Worm (Caenorhabditis elegans) whole organism, L4 larva: ENCODE results near the gene cyn-8.

ENCODE experiments used
- F26F4.8 ChIP-seq: fragments of 200-800 bp; sonication (Bioruptor generic); conservative IDR thresholded peaks from 2 replicates; pipeline ENCODE4 v1.3.6; 2022; ENCODE audit warnings: missing genetic modification characterization, missing compliant biosample characterization
- T20F7.1 ChIP-seq: fragments of 200-800 bp; sonication (Bioruptor generic); optimal IDR thresholded peaks from 2 replicates; lab custom pipeline; 2018; ENCODE audit warnings: mild to moderate bottlenecking, missing genetic modification characterization, missing compliant biosample characterization
- Y105C5A.15 ChIP-seq: fragments of 200-800 bp; sonication (Bioruptor generic); IDR thresholded peaks from 2 replicates; pipeline ENCODE4 v1.3.6; 2022; ENCODE audit warnings: missing genetic modification characterization, missing compliant biosample characterization
- ZK337.2 ChIP-seq: fragments of 200-800 bp; sonication (Bioruptor generic); IDR thresholded peaks from 2 replicates; pipeline ENCODE4 v1.3.6; 2022; ENCODE audit warnings: missing genetic modification reagents, missing genetic modification characterization, missing compliant biosample characterization
- ZK546.5 ChIP-seq, 2 experiments: sonication (generic microtip); optimal IDR thresholded peaks; 2 replicates each; lab custom pipeline; 2017; ENCODE audit warnings: missing biosample characterization in 2 of 2, missing genetic modification characterization in 2 of 2
- arid-1 ChIP-seq: fragments of 200-800 bp; sonication (Bioruptor generic); conservative IDR thresholded peaks from 2 replicates; pipeline ENCODE4 v1.3.6; 2022; ENCODE audit warnings: missing genetic modification reagents, missing genetic modification characterization, missing compliant biosample characterization
- attf-4 ChIP-seq: sonication (generic microtip); optimal IDR thresholded peaks from 3 replicates; lab custom pipeline; 2017; ENCODE audit warnings: missing biosample characterization, missing genetic modification characterization
- ceh-82 ChIP-seq: sonication (generic microtip); optimal IDR thresholded peaks from 2 replicates; lab custom pipeline; 2017; ENCODE audit warnings: missing biosample characterization, missing genetic modification characterization
- daf-12 ChIP-seq: fragments of 150-350 bp; optimal IDR thresholded peaks from 2 replicates; lab custom pipeline; 2014; ENCODE audit warnings: missing biosample characterization, missing genetic modification reagents, missing genetic modification characterization
- daf-16 ChIP-seq, 3 experiments: sonication (generic microtip); optimal IDR thresholded peaks; 2 replicates each; lab custom pipeline; 2016 to 2017; ENCODE audit warnings: missing genetic modification characterization in 3 of 3, missing genetic modification reagents in 3 of 3, mild to moderate bottlenecking in 2 of 3, missing compliant biosample characterization in 2 of 3, missing biosample characterization in 1 of 3, moderate library complexity in 1 of 3
- daf-8 ChIP-seq: fragments of 200-800 bp; sonication (Bioruptor generic); IDR thresholded peaks from 2 replicates; pipeline ENCODE4 v1.3.6; 2022; ENCODE audit warnings: missing genetic modification characterization, missing compliant biosample characterization
- dmd-6 ChIP-seq: fragments of 200-800 bp; sonication (Bioruptor generic); IDR thresholded peaks from 2 replicates; pipeline ENCODE4 v1.3.6; 2022; ENCODE audit warnings: missing genetic modification reagents, missing genetic modification characterization, missing compliant biosample characterization
- dpl-1 ChIP-seq: fragments of 150-350 bp; optimal IDR thresholded peaks from 2 replicates; lab custom pipeline; 2014; ENCODE audit warnings: missing biosample characterization, missing genetic modification reagents, missing genetic modification characterization
- egl-27 ChIP-seq: sonication (generic microtip); optimal IDR thresholded peaks from 3 replicates; lab custom pipeline; 2017; ENCODE audit warnings: missing biosample characterization, missing genetic modification reagents, missing genetic modification characterization
- egl-43 ChIP-seq: fragments of 200-800 bp; sonication (Bioruptor generic); IDR thresholded peaks from 2 replicates; pipeline ENCODE4 v1.3.6; 2022; ENCODE audit warnings: missing genetic modification reagents, missing genetic modification characterization, missing compliant biosample characterization
- hlh-30 ChIP-seq: sonication (generic microtip); optimal IDR thresholded peaks from 2 replicates; lab custom pipeline; 2017; ENCODE audit warnings: antibody characterized with exemption, mild to moderate bottlenecking, missing genetic modification characterization, missing compliant biosample characterization; ENCODE audit not compliant: insufficient read depth
- jun-1 ChIP-seq: fragments of 150-350 bp; optimal IDR thresholded peaks from 2 replicates; lab custom pipeline; 2014; ENCODE audit warnings: missing biosample characterization, missing genetic modification reagents, missing genetic modification characterization
- lin-15B ChIP-seq: fragments of 150-350 bp; sonication (generic microtip); optimal IDR thresholded peaks from 3 replicates; lab custom pipeline; 2014; ENCODE audit warnings: missing biosample characterization, missing genetic modification characterization
- lin-38 ChIP-seq: fragments of 200-800 bp; sonication (Bioruptor generic); IDR thresholded peaks from 2 replicates; pipeline ENCODE4 v1.3.6; 2022; ENCODE audit warnings: missing genetic modification reagents, missing genetic modification characterization, missing compliant biosample characterization
- lir-3 ChIP-seq: sonication (generic microtip); optimal IDR thresholded peaks from 2 replicates; lab custom pipeline; 2016; ENCODE audit warnings: mild to moderate bottlenecking, missing genetic modification characterization, missing compliant biosample characterization
- madf-5 ChIP-seq, 2 experiments: fragments of 200-800 bp; sonication (Bioruptor generic); IDR thresholded peaks; 2 replicates each; pipeline ENCODE4 v1.3.6; 2022; ENCODE audit warnings: missing compliant biosample characterization in 2 of 2, missing genetic modification characterization in 2 of 2
- mdl-1 ChIP-seq, 2 experiments: fragments of 150-350 bp in 1 of 2; sonication (generic microtip) in 1 of 2; optimal IDR thresholded peaks; 2 replicates each; lab custom pipeline; 2014 to 2017; ENCODE audit warnings: missing biosample characterization in 2 of 2, missing genetic modification characterization in 2 of 2
- mdt-29 ChIP-seq: fragments of 200-800 bp; sonication (Bioruptor generic); IDR thresholded peaks from 2 replicates; pipeline ENCODE4 v1.3.6; 2022; ENCODE audit warnings: missing genetic modification reagents, missing genetic modification characterization, missing compliant biosample characterization
- mep-1 ChIP-seq: fragments of 150-350 bp; sonication (generic microtip); optimal IDR thresholded peaks from 3 replicates; lab custom pipeline; 2014; ENCODE audit warnings: missing biosample characterization, missing genetic modification characterization
- mxl-2 ChIP-seq: fragments of 200-800 bp; sonication (Bioruptor generic); conservative IDR thresholded peaks from 2 replicates; pipeline ENCODE4 v1.3.6; 2022; ENCODE audit warnings: missing genetic modification reagents, missing genetic modification characterization, missing compliant biosample characterization
- mxl-3 ChIP-seq: fragments of 200-800 bp; sonication (Bioruptor generic); optimal IDR thresholded peaks from 2 replicates; lab custom pipeline; 2018; ENCODE audit warnings: mild to moderate bottlenecking, missing genetic modification characterization, missing compliant biosample characterization
- nhr-111 ChIP-seq: fragments of 200-800 bp; sonication (Bioruptor generic); optimal IDR thresholded peaks from 2 replicates; lab custom pipeline; 2018; ENCODE audit warnings: mild to moderate bottlenecking, missing genetic modification characterization, missing compliant biosample characterization
- nhr-28 ChIP-seq: fragments of 150-350 bp; optimal IDR thresholded peaks from 2 replicates; lab custom pipeline; 2014; ENCODE audit warnings: missing biosample characterization, missing genetic modification characterization
- nhr-6 ChIP-seq: fragments of 150-350 bp; optimal IDR thresholded peaks from 2 replicates; lab custom pipeline; 2014; ENCODE audit warnings: missing biosample characterization, missing genetic modification characterization
- pha-4 ChIP-seq, 2 experiments: fragments of 150-350 bp in 1 of 2; fragments of 200-800 bp in 1 of 2; sonication (Bioruptor generic) in 1 of 2; IDR thresholded peaks in 1 of 2; optimal IDR thresholded peaks in 1 of 2; 2 replicates each; pipeline versions ENCODE4 v1.3.6 to Lab custom; 2014 to 2022; ENCODE audit warnings: missing genetic modification characterization in 2 of 2, missing genetic modification reagents in 2 of 2, missing biosample characterization in 1 of 2, missing compliant biosample characterization in 1 of 2
- pqm-1 ChIP-seq: sonication (generic microtip); optimal IDR thresholded peaks from 2 replicates; lab custom pipeline; 2017; ENCODE audit warnings: missing biosample characterization, missing genetic modification characterization
- sdz-12 ChIP-seq: fragments of 200-800 bp; sonication (Bioruptor generic); optimal IDR thresholded peaks from 2 replicates; lab custom pipeline; 2018; ENCODE audit warnings: mild to moderate bottlenecking, missing genetic modification characterization, missing compliant biosample characterization
- skn-1 ChIP-seq: fragments of 150-350 bp; optimal IDR thresholded peaks from 2 replicates; lab custom pipeline; 2014; ENCODE audit warnings: missing biosample characterization, missing genetic modification characterization
- snpc-1.2 ChIP-seq: fragments of 200-800 bp; sonication (Bioruptor generic); IDR thresholded peaks from 2 replicates; pipeline ENCODE4 v1.3.6; 2022; ENCODE audit warnings: missing genetic modification reagents, missing genetic modification characterization, missing compliant biosample characterization
- unc-130 ChIP-seq: sonication (generic microtip); optimal IDR thresholded peaks from 2 replicates; lab custom pipeline; 2016; ENCODE audit warnings: missing genetic modification reagents, missing genetic modification characterization, missing compliant biosample characterization
- unc-39 ChIP-seq: sonication (generic microtip); optimal IDR thresholded peaks from 2 replicates; lab custom pipeline; 2017; ENCODE audit warnings: missing biosample characterization, missing genetic modification characterization
- unc-62 ChIP-seq, 3 experiments: fragments of 150-350 bp in 1 of 3; sonication (generic microtip); optimal IDR thresholded peaks in 2 of 3; peaks in 1 of 3; 1 replicate in 1 of 3; 2 replicates in 2 of 3; lab custom pipeline; 2014 to 2017; ENCODE audit warnings: missing biosample characterization in 3 of 3, missing genetic modification characterization in 3 of 3, missing genetic modification reagents in 3 of 3, missing genotype in 1 of 3
- vab-7 ChIP-seq: fragments of 200-800 bp; sonication (Bioruptor generic); IDR thresholded peaks from 2 replicates; pipeline ENCODE4 v1.3.6; 2022; ENCODE audit warnings: missing genetic modification reagents, missing genetic modification characterization, missing compliant biosample characterization
- zip-11 ChIP-seq: fragments of 200-800 bp; sonication (Bioruptor generic); IDR thresholded peaks from 2 replicates; pipeline ENCODE4 v1.3.6; 2022; ENCODE audit warnings: missing genetic modification characterization, missing compliant biosample characterization
- zip-2 ChIP-seq: fragments of 150-350 bp; optimal IDR thresholded peaks from 2 replicates; lab custom pipeline; 2014; ENCODE audit warnings: missing biosample characterization, missing genetic modification characterization

The cyn-8 gene

ce11 chrX:8911077-8911476, at the start of gene cyn-8 (continued):
- TF ChIP-seq mep-1 (tag; lab: Kevin White, UChicago): no peak

- TF ChIP-seq ceh-82 (tag; lab: Kevin White, UChicago): no peak
- no peak for TF ChIP-seq ZK546.5 (tag; optimal IDR thresholded peaks at IDR 0.05; lab: Kevin White, UChicago)
- no peak for TF ChIP-seq mxl-2
- no peak for TF ChIP-seq unc-39
Measured at ce11 chrX:8866563-8866962, 44.5 kb upstream of the cyn-8 start, which contains the start of gene ins-9. TSS of gene ins-9 (minus strand) at chrX:8866663.

- TF ChIP-seq nhr-111 (GFP tag; lab: Kevin White, UChicago) (no peak), ZK546.5 (tag; optimal IDR thresholded peaks at IDR 0.05; lab: Kevin White, UChicago) (no peak), dpl-1 (GFP tag; lab: Kevin White, UChicago) (peak; percentile 13), skn-1 (no peak), mdl-1 (tag; optimal IDR thresholded peaks at IDR 0.05; lab: Kevin White, UChicago) (peak in 1 of 2 experiments; percentile 67), egl-43 (GFP tag; lab: Robert Waterston, UW) (no peak), unc-62 (GFP tag; optimal IDR thresholded peaks at IDR 0.05 in 1 of 2; lab: Kevin White, UChicago) (peak in 1 of 2 experiments; percentile 3), unc-62 (tag; optimal IDR thresholded peaks at IDR 0.05; lab: Kevin White, UChicago) (no peak), T20F7.1 (peak; percentile 5), hlh-30 (tag; lab: Kevin White, UChicago) (peak; percentile 20)
Measured at ce11 chrX:8869112-8869675, 41.9 kb upstream of the cyn-8 start, which contains the start of the genes ubc-22 and ubc-21. TSS of gene ubc-22 (minus strand) at chrX:8869162. TSS of gene ubc-21 (plus strand) at chrX:8869625.

- TF ChIP-seq unc-130 (GFP tag; lab: Kevin White, UChicago) (no peak), attf-4 (no peak), ZK337.2 (GFP tag; lab: Robert Waterston, UW) (no peak), mxl-2 (no peak), egl-27 (tag; lab: Kevin White, UChicago) (no peak)
Measured at ce11 chrX:8874748-8875147, 36.3 kb upstream of the cyn-8 start, which contains the start of gene C06E2.1. TSS of gene C06E2.1 (minus strand) at chrX:8874848.

ce11 chrX:8875867-8876266, 35.2 kb upstream of the cyn-8 start:
- TF ChIP-seq mxl-3 (GFP tag; lab: Kevin White, UChicago): peak; percentile 47
- TF ChIP-seq jun-1 (tag; lab: Kevin White, UChicago): no peak

- TF ChIP-seq vab-7: no peak; the same call in 1 of the 2 replicates
- TF ChIP-seq madf-5 (GFP tag; IDR thresholded peaks at IDR 0.05; lab: Robert Waterston, UW): peak in 1 of 2 experiments; percentile 51; a peak in 1 of 4 replicates
- TF ChIP-seq F26F4.8 (GFP tag; lab: Robert Waterston, UW): peak; percentile 60; the same call in 1 of the 2 replicates
- TF ChIP-seq Y105C5A.15 (GFP tag; lab: Robert Waterston, UW): no peak
- no peak for TF ChIP-seq sdz-12
- TF ChIP-seq dmd-6 (GFP tag; lab: Robert Waterston, UW): no peak
- TF ChIP-seq zip-11 (GFP tag; lab: Robert Waterston, UW): no peak
- no peak for TF ChIP-seq arid-1 (GFP tag; lab: Robert Waterston, UW)
- TF ChIP-seq pqm-1 (tag; lab: Kevin White, UChicago): no peak
- no peak for TF ChIP-seq mdt-29 (GFP tag; lab: Robert Waterston, UW)
- no peak for TF ChIP-seq daf-8 (GFP tag; lab: Robert Waterston, UW)
- TF ChIP-seq nhr-28: no peak
- no peak for TF ChIP-seq lin-38 (GFP tag; lab: Robert Waterston, UW)
- peak; percentile 67; the same call in 1 of the 2 replicates for TF ChIP-seq snpc-1.2
- TF ChIP-seq zip-2: no peak
- peak in 1 of 2 experiments; percentile 26 for TF ChIP-seq daf-16 (GFP tag; optimal IDR thresholded peaks at IDR 0.05; lab: Kevin White, UChicago)
- no peak for TF ChIP-seq daf-16 (tag; optimal IDR thresholded peaks at IDR 0.05; lab: Kevin White, UChicago)
- no peak for TF ChIP-seq lir-3
- TF ChIP-seq pha-4 (GFP tag; IDR thresholded peaks at IDR 0.05; lab: Robert Waterston, UW): peak; percentile 37; the same call in 1 of the 2 replicates
- TF ChIP-seq pha-4 (tag; optimal IDR thresholded peaks at IDR 0.05; lab: Kevin White, UChicago): no peak
- no peak for TF ChIP-seq lin-15B (tag; lab: Kevin White, UChicago)
- peak; percentile 19 for TF ChIP-seq nhr-6 (tag; lab: Kevin White, UChicago)
- no peak for TF ChIP-seq daf-12 (tag; lab: Kevin White, UChicago)
Measured at ce11 chrX:8877162-8877561, 33.9 kb upstream of the cyn-8 start.
